Fruit fly (Drosophila melanogaster) whole organism, prepupa: ENCODE measurements around the gene Strip.

Experiments used
- CG10631 ChIP-seq: fragments of 200-800 bp; sonication (Bioruptor generic); optimal IDR thresholded peaks from 2 replicates; lab custom pipeline; 2016; ENCODE audit warnings: missing biosample characterization, missing genetic modification characterization
- CG10669 ChIP-seq: fragments of 200-800 bp; sonication (Bioruptor generic); optimal IDR thresholded peaks from 3 replicates; lab custom pipeline; 2018; ENCODE audit warnings: missing biosample characterization, mild to moderate bottlenecking, missing genetic modification characterization, moderate library complexity
- CG11294 ChIP-seq: fragments of 200-800 bp; sonication (Bioruptor generic); IDR thresholded peaks from 2 replicates; pipeline ENCODE4 v1.3.6; 2022; ENCODE audit warnings: missing biosample characterization, missing genetic modification characterization
- CG11762 ChIP-seq: fragments of 200-800 bp; sonication (Bioruptor generic); optimal IDR thresholded peaks from 3 replicates; lab custom pipeline; 2016; ENCODE audit warnings: missing biosample characterization, missing genetic modification characterization; ENCODE audit not compliant: insufficient read depth
- CG11902 ChIP-seq: fragments of 200-800 bp; sonication (Bioruptor generic); optimal IDR thresholded peaks from 3 replicates; lab custom pipeline; 2016; ENCODE audit warnings: missing biosample characterization, missing genetic modification characterization
- CG15336 ChIP-seq: fragments of 200-800 bp; sonication (Bioruptor generic); IDR thresholded peaks from 2 replicates; pipeline ENCODE4 v1.3.6; 2022; ENCODE audit warnings: missing biosample characterization, missing genetic modification characterization
- CG16779 ChIP-seq: fragments of 200-800 bp; sonication (Bioruptor generic); optimal IDR thresholded peaks from 3 replicates; lab custom pipeline; 2017; ENCODE audit warnings: missing biosample characterization, mild to moderate bottlenecking, missing genetic modification characterization
- CG3032 ChIP-seq: fragments of 200-800 bp; optimal IDR thresholded peaks from 2 replicates; lab custom pipeline; 2019; ENCODE audit warnings: missing biosample characterization, mild to moderate bottlenecking, missing genetic modification characterization, moderate library complexity
- CG31627 ChIP-seq: fragments of 200-800 bp; sonication (Bioruptor generic); optimal IDR thresholded peaks from 3 replicates; lab custom pipeline; 2016; ENCODE audit warnings: missing biosample characterization, missing genetic modification characterization
- CG32006 ChIP-seq: fragments of 200-800 bp; sonication (Bioruptor generic); optimal IDR thresholded peaks from 3 replicates; lab custom pipeline; 2017; ENCODE audit warnings: missing biosample characterization, mild to moderate bottlenecking, missing genetic modification characterization
- CG34406 ChIP-seq: fragments of 200-800 bp; sonication (Bioruptor generic); optimal IDR thresholded peaks from 3 replicates; lab custom pipeline; 2016; ENCODE audit warnings: missing biosample characterization, missing genetic modification characterization
- CG3919 ChIP-seq: fragments of 200-800 bp; sonication (Bioruptor generic); optimal IDR thresholded peaks from 3 replicates; lab custom pipeline; 2016; ENCODE audit warnings: missing biosample characterization, missing genetic modification characterization
- CG4318 ChIP-seq: fragments of 200-800 bp; sonication (Bioruptor generic); optimal IDR thresholded peaks from 3 replicates; lab custom pipeline; 2017; ENCODE audit warnings: missing biosample characterization, mild to moderate bottlenecking, missing genetic modification characterization
- CG6276 ChIP-seq: fragments of 200-800 bp; sonication (Bioruptor generic); optimal IDR thresholded peaks from 2 replicates; lab custom pipeline; 2017; ENCODE audit warnings: missing biosample characterization, mild to moderate bottlenecking, missing genetic modification characterization
- CG6808 ChIP-seq: fragments of 200-800 bp; sonication (Bioruptor generic); optimal IDR thresholded peaks from 3 replicates; lab custom pipeline; 2017; ENCODE audit warnings: missing biosample characterization, missing genetic modification characterization, mild to moderate bottlenecking, moderate library complexity, missing genetic modification reagents
- CG6854 ChIP-seq: fragments of 200-800 bp; sonication (Bioruptor generic); optimal IDR thresholded peaks from 2 replicates; lab custom pipeline; 2017; ENCODE audit warnings: missing biosample characterization, mild to moderate bottlenecking, missing genetic modification characterization
- CG8632 ChIP-seq: fragments of 200-800 bp; sonication (Bioruptor generic); optimal IDR thresholded peaks from 3 replicates; lab custom pipeline; 2016; ENCODE audit warnings: missing biosample characterization, missing genetic modification characterization
- Eip78C ChIP-seq: fragments of 200-800 bp; sonication (Bioruptor generic); peaks from one replicate; lab custom pipeline; 2016; ENCODE audit warnings: missing biosample characterization, missing genetic modification characterization
- Ets96B ChIP-seq: fragments of 200-800 bp; optimal IDR thresholded peaks from 2 replicates; lab custom pipeline; 2019; ENCODE audit warnings: missing biosample characterization, mild to moderate bottlenecking, missing genetic modification characterization, moderate library complexity
- Hr38 ChIP-seq: sonication (Bioruptor generic); optimal IDR thresholded peaks from 2 replicates; lab custom pipeline; 2016; ENCODE audit warnings: missing biosample characterization, missing genetic modification characterization
- Hr39 ChIP-seq: fragments of 200-800 bp; sonication (Bioruptor generic); optimal IDR thresholded peaks from 2 replicates; lab custom pipeline; 2016; ENCODE audit warnings: missing biosample characterization, missing genetic modification characterization
- Met ChIP-seq: fragments of 200-800 bp; sonication (Bioruptor generic); optimal IDR thresholded peaks from 3 replicates; lab custom pipeline; 2016; ENCODE audit warnings: missing biosample characterization, missing genetic modification characterization
- OdsH ChIP-seq: fragments of 200-800 bp; sonication (Bioruptor generic); optimal IDR thresholded peaks from 3 replicates; lab custom pipeline; 2016; ENCODE audit warnings: missing biosample characterization, missing genetic modification characterization
- Sox14 ChIP-seq: fragments of 200-800 bp; sonication (Bioruptor generic); optimal IDR thresholded peaks from 3 replicates; lab custom pipeline; 2016; ENCODE audit warnings: missing biosample characterization, missing genetic modification characterization
- Sox15 ChIP-seq: fragments of 200-800 bp; sonication (Bioruptor generic); optimal IDR thresholded peaks from 3 replicates; lab custom pipeline; 2016; ENCODE audit warnings: missing biosample characterization, missing genetic modification characterization
- achi ChIP-seq: fragments of 200-800 bp; sonication (Bioruptor generic); optimal IDR thresholded peaks from 3 replicates; lab custom pipeline; 2016; ENCODE audit warnings: missing biosample characterization, missing genetic modification characterization
- dac ChIP-seq: fragments of 200-800 bp; sonication (Bioruptor generic); optimal IDR thresholded peaks from 2 replicates; lab custom pipeline; 2017; ENCODE audit warnings: missing biosample characterization, mild to moderate bottlenecking, missing genetic modification characterization
- dsx ChIP-seq: fragments of 200-800 bp; optimal IDR thresholded peaks from 3 replicates; lab custom pipeline; 2019; ENCODE audit warnings: missing biosample characterization, mild to moderate bottlenecking, missing genetic modification characterization, moderate library complexity; ENCODE audit not compliant: poor library complexity, severe bottlenecking
- eg ChIP-seq: fragments of 200-800 bp; sonication (Bioruptor generic); IDR thresholded peaks from 3 replicates; pipeline ENCODE4 v1.3.6; 2022; ENCODE audit warnings: missing biosample characterization, missing genetic modification characterization
- esn ChIP-seq: fragments of 200-800 bp; sonication (Bioruptor generic); optimal IDR thresholded peaks from 2 replicates; lab custom pipeline; 2016; ENCODE audit warnings: missing biosample characterization, mild to moderate bottlenecking, missing genetic modification characterization, moderate library complexity
- fd85E ChIP-seq: fragments of 200-800 bp; sonication (Bioruptor generic); optimal IDR thresholded peaks from 3 replicates; lab custom pipeline; 2016; ENCODE audit warnings: missing biosample characterization, missing genetic modification characterization
- lz ChIP-seq: fragments of 200-800 bp; sonication (Bioruptor generic); optimal IDR thresholded peaks from 3 replicates; lab custom pipeline; 2016; ENCODE audit warnings: missing biosample characterization, missing genetic modification characterization
- pdm3 ChIP-seq: fragments of 200-800 bp; sonication (Bioruptor generic); optimal IDR thresholded peaks from 3 replicates; lab custom pipeline; 2016; ENCODE audit warnings: missing biosample characterization, missing genetic modification characterization
- salr ChIP-seq, 2 experiments: fragments of 200-800 bp; sonication (Bioruptor generic); optimal IDR thresholded peaks; 3 replicates each; lab custom pipeline; 2016 to 2018; ENCODE audit warnings: missing biosample characterization in 2 of 2, missing genetic modification characterization in 2 of 2, mild to moderate bottlenecking in 1 of 2
- spab ChIP-seq: fragments of 200-800 bp; sonication (Bioruptor generic); optimal IDR thresholded peaks from 2 replicates; lab custom pipeline; 2017; ENCODE audit warnings: missing biosample characterization, mild to moderate bottlenecking, missing genetic modification characterization, missing genetic modification reagents
- ss ChIP-seq, 2 experiments: fragments of 200-800 bp; sonication (Bioruptor generic); optimal IDR thresholded peaks; 2 replicates in 1 of 2; 3 replicates in 1 of 2; lab custom pipeline; 2017 to 2018; ENCODE audit warnings: mild to moderate bottlenecking in 2 of 2, missing biosample characterization in 2 of 2, missing genetic modification characterization in 2 of 2, moderate library complexity in 1 of 2
- svp ChIP-seq: fragments of 200-800 bp; sonication (Bioruptor generic); peaks from one replicate; lab custom pipeline; 2016; ENCODE audit warnings: missing biosample characterization, missing genetic modification characterization
- topi ChIP-seq: fragments of 200-800 bp; sonication (Bioruptor generic); optimal IDR thresholded peaks from 3 replicates; lab custom pipeline; 2016; ENCODE audit warnings: missing biosample characterization, missing genetic modification characterization
- vri ChIP-seq: fragments of 200-800 bp; sonication (Bioruptor generic); optimal IDR thresholded peaks from 3 replicates; lab custom pipeline; 2016; ENCODE audit warnings: missing biosample characterization, mild to moderate bottlenecking, missing genetic modification characterization

Gene Strip

dm6 chr3L:3342307-3342940 is 13.8 kb upstream of the Strip start (continued):
- no peak for TF ChIP-seq CG4318
- peak; percentile 61 for TF ChIP-seq CG34406 (GFP tag; lab: Kevin White, UChicago)
- peak; percentile 23 for TF ChIP-seq CG32006 (GFP tag; lab: Kevin White, UChicago)
- TF ChIP-seq CG11902, result peak; percentile 35
- peak; percentile 91 for TF ChIP-seq Eip78C (GFP tag; lab: Kevin White, UChicago)
- TF ChIP-seq Sox14 (GFP tag; lab: Kevin White, UChicago), result peak; percentile 77
- TF ChIP-seq CG16779 (tag; lab: Kevin White, UChicago), result peak; percentile 15
- TF ChIP-seq CG6276, result no peak
- peak; percentile 53 for TF ChIP-seq Sox15 (GFP tag; lab: Kevin White, UChicago)
- peak; percentile 53 for TF ChIP-seq CG6808 (GFP tag; lab: Kevin White, UChicago)
- TF ChIP-seq CG8632 (GFP tag; lab: Kevin White, UChicago), result peak; percentile 71
- peak; percentile 24 for TF ChIP-seq fd85E (GFP tag; lab: Kevin White, UChicago)
- peak; percentile 70 for TF ChIP-seq Ets96B (tag; lab: Kevin White, UChicago)
- peak; percentile 73 for TF ChIP-seq pdm3 (GFP tag; lab: Kevin White, UChicago)
- TF ChIP-seq CG11294, result no peak
- TF ChIP-seq dsx (GFP tag; lab: Kevin White, UChicago), result peak; percentile 84
- TF ChIP-seq dac, result no peak
- peak; percentile 30 to 40 for TF ChIP-seq salr (GFP tag; optimal IDR thresholded peaks at IDR 0.05; lab: Kevin White, UChicago)
- peak; percentile 34 to 57 for TF ChIP-seq ss (GFP tag; optimal IDR thresholded peaks at IDR 0.05; lab: Kevin White, UChicago)
- TF ChIP-seq CG10669 (GFP tag; lab: Kevin White, UChicago), result peak; percentile 62
- peak; percentile 82 for TF ChIP-seq Hr39 (GFP tag; lab: Kevin White, UChicago)
- peak; percentile 57 for TF ChIP-seq OdsH (GFP tag; lab: Kevin White, UChicago)
- TF ChIP-seq esn (GFP tag; lab: Kevin White, UChicago), result peak; percentile 82
- TF ChIP-seq svp (GFP tag; lab: Kevin White, UChicago), result peak; percentile 89
- TF ChIP-seq achi (GFP tag; lab: Kevin White, UChicago), result peak; percentile 50
- peak; percentile 85 for TF ChIP-seq CG31627 (GFP tag; lab: Kevin White, UChicago)

dm6 chr3L:3339695-3340226 is 11.1 kb upstream of the Strip start:
- TF ChIP-seq CG15336 (no peak), esn (GFP tag; lab: Kevin White, UChicago) (peak; percentile 6), Hr39 (GFP tag; lab: Kevin White, UChicago) (peak; percentile 39), CG11294 (no peak), CG3919 (GFP tag; lab: Kevin White, UChicago) (no peak), pdm3 (GFP tag; lab: Kevin White, UChicago) (no peak), Met (GFP tag; lab: Kevin White, UChicago) (peak; percentile 37), OdsH (GFP tag; lab: Kevin White, UChicago) (no peak), Sox14 (GFP tag; lab: Kevin White, UChicago) (no peak), CG4318 (no peak), CG3032 (tag; lab: Kevin White, UChicago) (no peak), svp (GFP tag; lab: Kevin White, UChicago) (peak; percentile 94), vri (GFP tag; lab: Kevin White, UChicago) (peak; percentile 65), CG10631 (no peak), Hr38 (GFP tag; lab: Kevin White, UChicago) (no peak), CG11762 (GFP tag; lab: Kevin White, UChicago) (no peak), eg (GFP tag; lab: Robert Waterston, UW) (no peak), Sox15 (GFP tag; lab: Kevin White, UChicago) (no peak), spab (GFP tag; lab: Kevin White, UChicago) (no peak), topi (GFP tag; lab: Kevin White, UChicago) (no peak), CG6854 (GFP tag; lab: Kevin White, UChicago) (no peak), lz (GFP tag; lab: Kevin White, UChicago) (no peak)
